Fruit fly (Drosophila melanogaster) whole organism, embryonic: Measurements from ENCODE around the gene CG34429.
A peak's percentile ranks its signal among the peaks of the same experiment; 100 is the strongest.

Experiments
- Adf1 ChIP-seq: fragments of 200-800 bp; sonication (Bioruptor generic); IDR thresholded peaks from 2 replicates; pipeline ENCODE4 v1.3.6; 2022; ENCODE audit warnings: missing biosample characterization, missing genetic modification characterization
- Atf-2 ChIP-seq: fragments of 200-800 bp; sonication (Bioruptor generic); optimal IDR thresholded peaks from 2 replicates; lab custom pipeline; 2016; ENCODE audit warnings: missing biosample characterization, missing genetic modification characterization
- B-H1 ChIP-seq: fragments of 200-800 bp; sonication (Bioruptor generic); IDR thresholded peaks from 3 replicates; pipeline ENCODE4 v1.3.6; 2022; ENCODE audit warnings: missing biosample characterization, missing genetic modification characterization
- Bgb ChIP-seq: fragments of 200-800 bp; sonication (Bioruptor generic); IDR thresholded peaks from 2 replicates; pipeline ENCODE4 v1.3.6; 2022; ENCODE audit warnings: missing biosample characterization, missing genetic modification characterization; ENCODE audit not compliant: partially characterized antibody
- CG1233 ChIP-seq: fragments of 200-800 bp; sonication (Bioruptor generic); optimal IDR thresholded peaks from 4 replicates; lab custom pipeline; 2018; ENCODE audit warnings: missing biosample characterization, mild to moderate bottlenecking, missing genetic modification characterization
- CG13287 ChIP-seq: fragments of 200-800 bp; sonication (Bioruptor generic); IDR thresholded peaks from 2 replicates; pipeline ENCODE4 v1.3.6; 2022; ENCODE audit warnings: missing biosample characterization, missing genetic modification characterization; ENCODE audit not compliant: partially characterized antibody
- CG14441 ChIP-seq: fragments of 200-800 bp; sonication (Bioruptor generic); IDR thresholded peaks from 2 replicates; pipeline ENCODE4 v1.3.6; 2022; ENCODE audit warnings: missing biosample characterization, missing genetic modification characterization
- CG15601 ChIP-seq: fragments of 200-800 bp; sonication (Bioruptor generic); optimal IDR thresholded peaks from 3 replicates; lab custom pipeline; 2019; ENCODE audit warnings: missing biosample characterization, mild to moderate bottlenecking, missing genetic modification characterization, moderate library complexity
- CG17186 ChIP-seq: fragments of 200-800 bp; sonication (Bioruptor generic); optimal IDR thresholded peaks from 3 replicates; lab custom pipeline; 2017; ENCODE audit warnings: missing biosample characterization, missing genetic modification reagents, missing genetic modification characterization
- CG2678 ChIP-seq: fragments of 200-800 bp; sonication (Bioruptor generic); optimal IDR thresholded peaks from 3 replicates; lab custom pipeline; 2019; ENCODE audit warnings: missing biosample characterization, mild to moderate bottlenecking, missing genetic modification characterization, moderate library complexity
- CG3065 ChIP-seq: fragments of 200-800 bp; sonication (Bioruptor generic); optimal IDR thresholded peaks from 2 replicates; lab custom pipeline; 2016; ENCODE audit warnings: missing biosample characterization, missing genetic modification characterization
- CG31441 ChIP-seq: fragments of 200-800 bp; sonication (Bioruptor generic); IDR thresholded peaks from 2 replicates; pipeline ENCODE4 v1.3.6; 2022; ENCODE audit warnings: missing biosample characterization, missing genetic modification characterization
- CG6654 ChIP-seq: fragments of 200-800 bp; sonication (Bioruptor generic); optimal IDR thresholded peaks from 2 replicates; lab custom pipeline; 2017; ENCODE audit warnings: missing biosample characterization, mild to moderate bottlenecking, missing genetic modification characterization
- CG6791 ChIP-seq: fragments of 200-800 bp; sonication (Bioruptor generic); IDR thresholded peaks from 3 replicates; pipeline ENCODE4 v1.3.6; 2022; ENCODE audit warnings: missing biosample characterization, missing genetic modification characterization; ENCODE audit not compliant: partially characterized antibody
- CG7556 ChIP-seq: fragments of 200-800 bp; sonication (Bioruptor generic); optimal IDR thresholded peaks from 2 replicates; lab custom pipeline; 2017; ENCODE audit warnings: missing biosample characterization, mild to moderate bottlenecking, missing genetic modification characterization
- CG8089 ChIP-seq: fragments of 200-800 bp; sonication (Bioruptor generic); optimal IDR thresholded peaks from 3 replicates; lab custom pipeline; 2016; ENCODE audit warnings: missing biosample characterization, missing genetic modification characterization
- CG8281 ChIP-seq: fragments of 200-800 bp; sonication (Bioruptor generic); optimal IDR thresholded peaks from 2 replicates; lab custom pipeline; 2018; ENCODE audit warnings: missing biosample characterization, mild to moderate bottlenecking, missing genetic modification characterization, moderate library complexity
- CG8944 ChIP-seq: fragments of 200-800 bp; sonication (Bioruptor generic); optimal IDR thresholded peaks from 3 replicates; lab custom pipeline; 2016; ENCODE audit warnings: missing biosample characterization, missing genetic modification characterization
- Dad ChIP-seq: fragments of 200-800 bp; sonication (Bioruptor generic); optimal IDR thresholded peaks from 3 replicates; lab custom pipeline; 2016; ENCODE audit warnings: missing biosample characterization, missing genetic modification characterization
- ERR ChIP-seq: fragments of 200-800 bp; sonication (Bioruptor generic); optimal IDR thresholded peaks from 2 replicates; lab custom pipeline; 2016; ENCODE audit warnings: missing biosample characterization, missing genetic modification characterization
- Eip74EF ChIP-seq, 2 experiments: fragments of 200-800 bp in 1 of 2; fragments of >200 bp in 1 of 2; sonication (Bioruptor generic) in 1 of 2; optimal IDR thresholded peaks; 2 replicates each; lab custom pipeline; 2017 to 2019; ENCODE audit warnings: missing biosample characterization in 2 of 2, missing genetic modification characterization in 2 of 2, mild to moderate bottlenecking in 1 of 2, moderate library complexity in 1 of 2
- Hmx ChIP-seq: fragments of 200-800 bp; sonication (Bioruptor generic); optimal IDR thresholded peaks from 2 replicates; lab custom pipeline; 2016; ENCODE audit warnings: missing biosample characterization, missing genetic modification characterization
- Med ChIP-seq: fragments of 200-800 bp; sonication (Bioruptor generic); peaks from one replicate; lab custom pipeline; 2016; ENCODE audit warnings: missing biosample characterization, missing genetic modification characterization, mild to moderate bottlenecking, inconsistent platforms, moderate library complexity
- Opbp ChIP-seq: fragments of 200-800 bp; sonication (Bioruptor generic); IDR thresholded peaks from 3 replicates; pipeline ENCODE4 v1.3.6; 2022; ENCODE audit warnings: missing biosample characterization, missing genetic modification characterization; ENCODE audit not compliant: partially characterized antibody
- Rfx ChIP-seq: fragments of 200-800 bp; sonication (Bioruptor generic); IDR thresholded peaks from 2 replicates; pipeline ENCODE4 v1.3.6; 2022; ENCODE audit warnings: missing biosample characterization, missing genetic modification characterization
- Sox102F ChIP-seq: fragments of 200-800 bp; sonication (Bioruptor generic); optimal IDR thresholded peaks from 2 replicates; lab custom pipeline; 2018; ENCODE audit warnings: missing biosample characterization, mild to moderate bottlenecking, missing genetic modification characterization, moderate library complexity
- Trl ChIP-seq, 3 experiments: fragments of >200 bp in 2 of 3; fragments of 200-800 bp in 1 of 3; sonication (Bioruptor generic) in 1 of 3; optimal IDR thresholded peaks; 2 replicates in 1 of 3; 3 replicates in 2 of 3; lab custom pipeline; 2016 to 2017; ENCODE audit warnings: missing biosample characterization in 1 of 3, missing genetic modification characterization in 1 of 3
- abd-A ChIP-seq: fragments of 200-800 bp; sonication (Bioruptor generic); optimal IDR thresholded peaks from 3 replicates; lab custom pipeline; 2019; ENCODE audit warnings: missing biosample characterization, mild to moderate bottlenecking, missing genetic modification characterization, moderate library complexity
- aop ChIP-seq: fragments of 200-800 bp; sonication (Bioruptor generic); IDR thresholded peaks from 2 replicates; pipeline ENCODE4 v1.3.6; 2022; ENCODE audit warnings: missing biosample characterization, missing genetic modification characterization
- cg ChIP-seq: fragments of 200-800 bp; sonication (Bioruptor generic); optimal IDR thresholded peaks from 3 replicates; lab custom pipeline; 2019; ENCODE audit warnings: missing biosample characterization, mild to moderate bottlenecking, missing genetic modification characterization, moderate library complexity
- chinmo ChIP-seq: fragments of 200-800 bp; sonication (Bioruptor generic); IDR thresholded peaks from 4 replicates; pipeline ENCODE4 v1.3.6; 2022; ENCODE audit warnings: missing biosample characterization, missing genetic modification characterization; ENCODE audit not compliant: partially characterized antibody
- cwo ChIP-seq: fragments of 200-800 bp; sonication (Bioruptor generic); optimal IDR thresholded peaks from 3 replicates; lab custom pipeline; 2017; ENCODE audit warnings: missing biosample characterization, missing genetic modification characterization, mild to moderate bottlenecking, moderate library complexity, missing genetic modification reagents
- danr ChIP-seq: fragments of 200-800 bp; sonication (Bioruptor generic); IDR thresholded peaks from 2 replicates; pipeline ENCODE4 v1.3.6; 2022; ENCODE audit warnings: missing biosample characterization, missing genetic modification characterization
- disco-r ChIP-seq: fragments of 200-800 bp; sonication (Bioruptor generic); optimal IDR thresholded peaks from 2 replicates; lab custom pipeline; 2016; ENCODE audit warnings: missing biosample characterization, missing genetic modification characterization
- dmrt99B ChIP-seq: fragments of 200-800 bp; sonication (Bioruptor generic); optimal IDR thresholded peaks from 2 replicates; lab custom pipeline; 2018; ENCODE audit warnings: missing biosample characterization, mild to moderate bottlenecking, missing genetic modification characterization, moderate library complexity
- exex ChIP-seq: fragments of 200-800 bp; sonication (Bioruptor generic); optimal IDR thresholded peaks from 4 replicates; lab custom pipeline; 2018; ENCODE audit warnings: missing biosample characterization, mild to moderate bottlenecking, missing genetic modification characterization, moderate library complexity
- grn ChIP-seq: fragments of 200-800 bp; sonication (Bioruptor generic); optimal IDR thresholded peaks from 3 replicates; lab custom pipeline; 2017; ENCODE audit warnings: missing biosample characterization, missing genetic modification characterization
- insv ChIP-seq, 2 experiments: fragments of 200-800 bp; sonication (Bioruptor generic); optimal IDR thresholded peaks; 3 replicates each; lab custom pipeline; 2016 to 2018; ENCODE audit warnings: missing biosample characterization in 2 of 2, missing genetic modification characterization in 2 of 2
- onecut ChIP-seq: fragments of 200-800 bp; sonication (Bioruptor generic); IDR thresholded peaks from 2 replicates; pipeline ENCODE4 v1.3.6; 2022; ENCODE audit warnings: missing biosample characterization, missing genetic modification characterization
- prd ChIP-seq, 3 experiments: fragments of >200 bp in 2 of 3; fragments of 200-800 bp in 1 of 3; sonication (Bioruptor generic) in 1 of 3; optimal IDR thresholded peaks in 2 of 3; IDR thresholded peaks in 1 of 3; 2 replicates in 2 of 3; 3 replicates in 1 of 3; pipeline versions ENCODE4 v1.3.6 to Lab custom; 2017 to 2022; ENCODE audit warnings: missing biosample characterization in 1 of 3, missing genetic modification characterization in 1 of 3
- shn ChIP-seq: fragments of 200-800 bp; sonication (Bioruptor generic); optimal IDR thresholded peaks from 3 replicates; lab custom pipeline; 2016; ENCODE audit warnings: missing biosample characterization, missing genetic modification characterization
- sim ChIP-seq: fragments of 200-800 bp; sonication (Bioruptor generic); IDR thresholded peaks from 2 replicates; pipeline ENCODE4 v1.3.6; 2022; ENCODE audit warnings: missing biosample characterization, missing genetic modification characterization
- sima ChIP-seq: fragments of 200-800 bp; sonication (Bioruptor generic); optimal IDR thresholded peaks from 2 replicates; lab custom pipeline; 2016; ENCODE audit warnings: missing biosample characterization, missing genetic modification characterization
- sqz ChIP-seq: fragments of 200-800 bp; sonication (Bioruptor generic); optimal IDR thresholded peaks from 3 replicates; lab custom pipeline; 2018; ENCODE audit warnings: missing biosample characterization, mild to moderate bottlenecking, missing genetic modification characterization
- stwl ChIP-seq: fragments of 200-800 bp; sonication (Bioruptor generic); optimal IDR thresholded peaks from 3 replicates; lab custom pipeline; 2018; ENCODE audit warnings: missing biosample characterization, mild to moderate bottlenecking, missing genetic modification characterization, moderate library complexity
- wek ChIP-seq: fragments of 200-800 bp; sonication (Bioruptor generic); optimal IDR thresholded peaks from 3 replicates; lab custom pipeline; 2018; ENCODE audit warnings: missing biosample characterization, mild to moderate bottlenecking, missing genetic modification characterization, moderate library complexity
- zen2 ChIP-seq: fragments of 200-800 bp; sonication (Bioruptor generic); IDR thresholded peaks from 3 replicates; pipeline ENCODE4 v1.3.6; 2022; ENCODE audit warnings: missing biosample characterization, missing genetic modification characterization; ENCODE audit not compliant: partially characterized antibody
- zfh1 ChIP-seq: fragments of 200-800 bp; sonication (Bioruptor generic); IDR thresholded peaks from 3 replicates; pipeline ENCODE4 v1.3.6; 2022; ENCODE audit warnings: missing biosample characterization, missing genetic modification characterization

The CG34429 gene

DNA sequence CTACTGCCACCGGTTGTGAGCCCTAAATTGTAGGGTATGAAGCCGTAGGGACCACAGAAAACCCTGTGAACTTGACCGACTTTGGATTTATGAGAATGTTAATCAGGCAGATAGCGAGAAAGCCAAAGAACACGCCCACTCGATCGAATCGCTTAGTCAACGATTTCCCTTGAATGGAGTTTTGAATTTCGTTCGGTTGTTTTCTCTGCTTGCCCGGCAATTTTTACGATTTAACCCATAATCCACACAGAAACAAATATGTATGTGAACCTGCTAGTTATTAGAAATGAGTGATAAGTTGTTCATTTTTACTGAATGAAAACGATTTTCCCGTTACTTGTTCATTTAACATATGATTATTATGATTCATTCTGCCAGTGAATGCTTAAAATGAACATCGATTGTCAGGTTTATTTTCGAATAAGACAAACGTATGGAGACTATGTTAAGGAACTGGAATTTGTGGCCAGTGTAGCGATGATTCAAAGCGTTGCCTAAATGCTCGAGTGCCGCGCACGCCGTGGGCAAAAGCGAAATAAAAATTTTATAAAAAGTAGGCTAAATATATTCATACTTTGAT, 32.7 kb upstream of the CG34429 start (continued):
- no peak for TF ChIP-seq exex (tag; lab: Kevin White, UChicago)
- TF ChIP-seq onecut (GFP tag; lab: Robert Waterston, UW): no peak
- no peak for TF ChIP-seq chinmo (GFP tag; lab: Robert Waterston, UW)
- no peak for TF ChIP-seq Atf-2 (GFP tag; lab: Kevin White, UChicago)
- TF ChIP-seq Dad (GFP tag; lab: Kevin White, UChicago): no peak
- TF ChIP-seq insv (GFP tag; optimal IDR thresholded peaks at IDR 0.05; lab: Kevin White, UChicago): no peak
- TF ChIP-seq disco-r (GFP tag; lab: Kevin White, UChicago): no peak
- TF ChIP-seq sima: no peak
- TF ChIP-seq shn: no peak
- no peak for TF ChIP-seq stwl
- peak; percentile 16 for TF ChIP-seq CG7556 (GFP tag; lab: Kevin White, UChicago)
- no peak for TF ChIP-seq CG1233 (GFP tag; lab: Kevin White, UChicago)
- TF ChIP-seq dmrt99B (tag; lab: Kevin White, UChicago): peak; percentile 57
- peak; percentile 61 for TF ChIP-seq Med (GFP tag; lab: Kevin White, UChicago)
- TF ChIP-seq ERR (GFP tag; lab: Kevin White, UChicago): no peak
- peak; percentile 48; the same call in 1 of the 2 replicates for TF ChIP-seq CG31441 (GFP tag; lab: Robert Waterston, UW)
- no peak for TF ChIP-seq B-H1 (GFP tag; lab: Robert Waterston, UW)
- TF ChIP-seq CG8944 (GFP tag; lab: Kevin White, UChicago): no peak
- no peak for TF ChIP-seq zen2 (GFP tag; lab: Robert Waterston, UW)
- TF ChIP-seq Opbp (GFP tag; lab: Robert Waterston, UW): no peak
- no peak for TF ChIP-seq grn (GFP tag; lab: Kevin White, UChicago)
- TF ChIP-seq Trl (optimal IDR thresholded peaks at IDR 0.05; lab: Kevin White, UChicago): no peak
- TF ChIP-seq Trl (GFP tag; optimal IDR thresholded peaks at IDR 0.05; lab: Kevin White, UChicago): no peak
- no peak for TF ChIP-seq zfh1 (GFP tag; lab: Robert Waterston, UW)
- no peak for TF ChIP-seq CG13287 (GFP tag; lab: Robert Waterston, UW)
- peak; percentile 44 for TF ChIP-seq CG2678
- TF ChIP-seq Hmx: no peak
- no peak for TF ChIP-seq CG3065
- TF ChIP-seq cwo: no peak
- no peak for TF ChIP-seq CG8281 (tag; lab: Kevin White, UChicago)
- no peak for TF ChIP-seq Eip74EF (GFP tag; optimal IDR thresholded peaks at IDR 0.05; lab: Kevin White, UChicago)
- no peak for TF ChIP-seq Adf1 (GFP tag; lab: Robert Waterston, UW)
- peak; percentile 37 for TF ChIP-seq abd-A (tag; lab: Kevin White, UChicago)
- no peak for TF ChIP-seq cg (GFP tag; lab: Kevin White, UChicago)
- no peak for TF ChIP-seq CG6791 (GFP tag; lab: Robert Waterston, UW)
- 0 out of 2 replicates have a peak, but pooled peaks have one; percentile 9 for TF ChIP-seq danr (GFP tag; lab: Robert Waterston, UW)
- TF ChIP-seq CG6654 (GFP tag; lab: Kevin White, UChicago): no peak
- no peak for TF ChIP-seq wek
- no peak for TF ChIP-seq Bgb (GFP tag; lab: Robert Waterston, UW)
- TF ChIP-seq CG15601 (tag; lab: Kevin White, UChicago): no peak
- no peak for TF ChIP-seq CG17186 (GFP tag; lab: Kevin White, UChicago)
- peak; percentile 22; the same call in 1 of the 2 replicates for TF ChIP-seq Rfx (GFP tag; lab: Robert Waterston, UW)
- peak; percentile 56 for TF ChIP-seq Sox102F (GFP tag; lab: Kevin White, UChicago)
- no peak for TF ChIP-seq sim (GFP tag; lab: Robert Waterston, UW)
- no peak for TF ChIP-seq CG8089
- TF ChIP-seq aop: no peak
- no peak for TF ChIP-seq sqz (GFP tag; lab: Kevin White, UChicago)
- TF ChIP-seq CG14441 (GFP tag; lab: Robert Waterston, UW): no peak
- no peak for TF ChIP-seq prd (optimal IDR thresholded peaks at IDR 0.05; lab: Kevin White, UChicago)
- TF ChIP-seq prd (GFP tag; IDR thresholded peaks at IDR 0.05; lab: Robert Waterston, UW): peak; percentile 39; the same call in 1 of the 3 replicates
